Worm (Caenorhabditis elegans): Measurements from ENCODE around the gene Y56A3A.22.

Y56A3A.22 gene

DNA sequence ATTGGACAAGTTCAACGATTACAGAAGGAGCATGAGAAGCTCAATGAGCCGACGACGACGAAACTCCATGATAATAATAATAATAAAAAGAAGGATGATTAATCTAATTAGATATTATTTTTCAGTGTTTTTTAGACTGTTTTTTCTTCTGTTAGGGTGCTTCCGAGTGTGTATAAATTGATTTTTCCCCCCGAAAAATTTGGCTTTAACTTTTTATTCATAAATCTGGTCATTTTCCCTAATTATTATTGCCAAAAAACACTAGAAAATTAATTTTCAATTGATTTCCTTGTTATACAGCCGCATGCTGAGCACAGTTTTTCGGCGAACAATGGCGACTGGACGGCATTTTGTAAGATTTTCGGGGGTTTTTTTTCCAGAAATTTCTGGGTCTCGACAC lies 2.1 kb downstream of the Y56A3A.22 start, which contains the start of gene nft-1:
Gene nft-1, plus strand, starts transcription at position 301 of the 400 bp plus-strand sequence.
- TF ChIP-seq scrt-1 (GFP tag; IDR thresholded peaks at IDR 0.05) (no peak), F13C5.2 (tag; optimal IDR thresholded peaks at IDR 0.05) (no peak), ceh-13 (GFP tag; optimal IDR thresholded peaks at IDR 0.05) (no peak), pes-1 (GFP tag; IDR thresholded peaks at IDR 0.05) (no peak), tra-4 (tag; optimal IDR thresholded peaks at IDR 0.05) (no peak), B0310.2 (tag; optimal IDR thresholded peaks at IDR 0.05) (no peak), ama-1 (optimal IDR thresholded peaks at IDR 0.05) (no peak), flt-1 (GFP tag; IDR thresholded peaks at IDR 0.05) (no peak), tbx-37 (GFP tag; conservative IDR thresholded peaks at IDR 0.05) (no peak), ets-7 (tag; optimal IDR thresholded peaks at IDR 0.05) (no peak), tbx-11 (GFP tag; IDR thresholded peaks at IDR 0.05) (no peak), aly-1 (tag; optimal IDR thresholded peaks at IDR 0.05) (no peak), hmg-4 (GFP tag; optimal IDR thresholded peaks at IDR 0.05) (no peak), hmbx-1 (tag; optimal IDR thresholded peaks at IDR 0.05) (no peak), ceh-36 (tag; optimal IDR thresholded peaks at IDR 0.05) (no peak)

DNA sequence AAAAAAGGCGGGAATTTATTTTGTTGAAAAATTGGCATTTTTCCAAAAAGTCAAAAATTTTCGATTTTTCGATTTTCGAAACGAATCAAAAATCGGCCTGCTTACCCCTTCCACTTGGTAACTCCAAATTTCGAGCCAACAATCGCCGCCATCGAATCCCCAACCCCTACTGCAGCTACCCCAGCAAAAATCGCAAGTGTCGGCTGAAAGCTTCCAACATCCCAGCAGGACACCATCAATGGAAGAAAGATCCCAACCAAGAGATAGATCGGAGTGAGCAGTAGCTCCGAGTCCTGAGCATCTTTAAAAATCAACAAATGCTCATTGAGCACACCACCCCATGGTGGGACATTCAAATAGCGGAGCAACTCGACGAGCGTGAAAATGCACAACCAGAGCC lies 9.4 kb downstream of the Y56A3A.22 start:
- TF ChIP-seq hmg-4 (GFP tag; optimal IDR thresholded peaks at IDR 0.05), result no peak
- no peak for TF ChIP-seq scrt-1 (GFP tag; IDR thresholded peaks at IDR 0.05)
- no peak for TF ChIP-seq ets-7 (tag; optimal IDR thresholded peaks at IDR 0.05)
- TF ChIP-seq ceh-36 (tag; optimal IDR thresholded peaks at IDR 0.05), result no peak
- no peak for TF ChIP-seq hnd-1 (tag; optimal IDR thresholded peaks at IDR 0.05)
- TF ChIP-seq flt-1 (GFP tag; IDR thresholded peaks at IDR 0.05), result no peak
- TF ChIP-seq tra-4 (tag; optimal IDR thresholded peaks at IDR 0.05), result no peak
- TF ChIP-seq sea-1 (GFP tag; conservative IDR thresholded peaks at IDR 0.05), result no peak
- no peak for TF ChIP-seq ama-1 (optimal IDR thresholded peaks at IDR 0.05)

DNA sequence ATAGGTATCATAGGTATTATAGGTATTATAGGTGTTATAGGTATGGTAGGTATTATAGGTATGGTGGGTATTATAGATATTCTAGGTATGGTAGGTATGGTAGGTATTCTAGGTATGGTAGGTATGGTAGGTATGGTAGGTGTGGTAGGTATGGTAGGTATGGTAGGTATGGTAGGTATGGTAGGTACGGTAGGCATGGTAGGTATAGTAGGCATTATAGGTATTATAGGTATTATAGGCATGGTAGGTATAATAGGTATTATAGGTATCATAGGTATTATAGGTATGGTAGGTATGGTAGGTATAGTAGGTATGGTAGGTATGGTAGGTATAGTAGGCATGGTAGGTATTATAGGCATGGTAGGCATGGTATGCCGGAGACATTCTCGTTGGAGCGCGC lies 10.5 kb downstream of the Y56A3A.22 start:
- TF ChIP-seq sea-1 (GFP tag; conservative IDR thresholded peaks at IDR 0.05), result peak; percentile 48; the same call in 1 of the 2 replicates
- TF ChIP-seq tbx-37 (GFP tag; conservative IDR thresholded peaks at IDR 0.05), result peak; percentile 18; the same call in 1 of the 2 replicates
- TF ChIP-seq hnd-1 (tag; optimal IDR thresholded peaks at IDR 0.05), result no peak
- no peak for TF ChIP-seq tra-4 (tag; optimal IDR thresholded peaks at IDR 0.05)
- no peak for TF ChIP-seq aly-1 (tag; optimal IDR thresholded peaks at IDR 0.05)
- no peak for TF ChIP-seq ets-7 (tag; optimal IDR thresholded peaks at IDR 0.05)
- TF ChIP-seq tbx-11 (GFP tag; IDR thresholded peaks at IDR 0.05), result no peak; the same call in 1 of the 2 replicates

DNA sequence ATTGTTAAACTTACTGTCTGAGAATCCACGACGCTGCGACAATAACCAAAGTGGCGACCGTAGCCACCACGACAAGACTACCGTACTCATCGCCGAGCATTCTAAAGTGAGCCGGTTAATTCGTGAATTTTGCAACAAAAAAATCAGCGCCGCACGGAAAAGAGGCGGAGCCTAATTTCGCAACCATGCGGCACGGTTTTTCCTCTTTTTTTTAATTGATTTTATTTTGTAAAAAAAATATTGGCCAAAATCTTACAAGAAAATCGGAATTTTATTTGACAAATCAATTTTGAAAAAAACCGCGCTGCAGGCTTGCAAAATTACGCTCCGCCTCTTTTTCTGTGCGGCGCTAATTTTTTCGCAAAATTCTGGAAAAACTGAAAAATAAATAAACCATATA lies 12.0 kb downstream of the Y56A3A.22 start, which contains the start of gene dolk-1:
Gene dolk-1, minus strand, starts transcription at position 101 of the 400 bp plus-strand sequence.
- TF ChIP-seq ama-1 (optimal IDR thresholded peaks at IDR 0.05) (no peak), sea-1 (GFP tag; conservative IDR thresholded peaks at IDR 0.05) (no peak)

DNA sequence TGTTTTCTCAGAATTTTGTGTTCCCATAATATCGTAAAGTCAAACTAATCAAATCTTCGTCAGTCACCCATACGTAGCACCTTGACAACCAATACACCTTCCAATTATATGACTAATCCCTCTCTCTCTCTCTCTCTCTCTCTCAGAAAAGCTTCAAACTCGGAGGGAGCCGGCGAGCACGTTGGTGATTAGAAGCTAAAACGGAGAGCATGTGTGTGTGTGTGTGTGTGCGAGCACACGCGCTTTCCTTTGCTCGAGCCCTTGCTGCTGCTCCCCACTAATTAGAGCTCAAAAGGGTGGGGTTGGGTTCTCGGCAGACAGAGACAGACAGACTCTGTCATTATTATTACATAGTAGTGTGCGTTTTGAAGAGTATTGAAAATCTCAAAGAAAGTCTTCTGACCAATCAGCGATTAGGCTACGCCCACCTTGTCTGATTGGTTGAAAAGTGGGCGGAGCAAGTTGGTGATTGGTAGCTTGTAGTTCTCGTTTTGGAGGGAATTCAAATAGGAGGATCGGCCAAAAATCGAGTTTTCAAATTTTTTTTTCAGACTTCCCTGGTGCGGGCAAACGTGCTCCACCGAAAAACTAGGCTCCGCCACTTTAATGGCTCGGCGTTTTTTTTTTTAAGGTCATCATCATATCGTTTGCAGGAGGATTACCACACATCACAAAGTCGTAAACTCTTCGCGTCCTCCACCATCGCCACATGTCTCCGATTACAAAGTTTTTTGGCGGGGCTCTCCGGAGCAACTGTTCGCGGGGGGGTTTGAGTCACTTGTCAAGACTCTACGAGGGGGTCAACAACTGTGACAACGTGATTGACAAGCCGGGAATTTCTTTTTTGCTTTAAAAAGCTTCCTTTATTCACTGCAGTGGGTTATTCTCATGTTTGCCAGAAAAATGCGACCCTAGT lies 13.8 kb downstream of the Y56A3A.22 start:
- TF ChIP-seq aly-1 (tag; optimal IDR thresholded peaks at IDR 0.05) (peak; percentile 12), B0310.2 (tag; optimal IDR thresholded peaks at IDR 0.05) (no peak), tbx-11 (GFP tag; IDR thresholded peaks at IDR 0.05) (no peak), ets-7 (tag; optimal IDR thresholded peaks at IDR 0.05) (no peak), hmbx-1 (tag; optimal IDR thresholded peaks at IDR 0.05) (no peak), scrt-1 (GFP tag; IDR thresholded peaks at IDR 0.05) (no peak)

DNA sequence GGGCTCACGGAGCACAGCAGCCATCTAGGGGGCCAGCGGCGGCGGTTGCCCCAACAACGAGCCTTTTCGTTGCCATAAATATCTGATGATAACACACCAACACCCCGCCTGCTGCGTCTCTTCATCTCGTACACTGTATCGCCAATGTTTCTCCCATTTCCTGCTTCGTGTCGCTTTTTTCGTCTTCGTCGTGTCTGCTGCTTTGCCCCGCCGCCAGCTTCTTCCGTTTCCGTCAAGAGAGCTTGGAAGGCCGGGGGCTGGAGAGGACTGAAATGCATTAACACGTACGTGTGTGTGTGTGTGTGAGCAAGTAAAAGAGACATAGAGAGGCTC lies 14.4 kb downstream of the Y56A3A.22 start:
- TF ChIP-seq hmg-4 (GFP tag; optimal IDR thresholded peaks at IDR 0.05) (peak; percentile 27), scrt-1 (GFP tag; IDR thresholded peaks at IDR 0.05) (peak; percentile 43; the same call in 1 of the 2 replicates), B0310.2 (tag; optimal IDR thresholded peaks at IDR 0.05) (no peak)

DNA sequence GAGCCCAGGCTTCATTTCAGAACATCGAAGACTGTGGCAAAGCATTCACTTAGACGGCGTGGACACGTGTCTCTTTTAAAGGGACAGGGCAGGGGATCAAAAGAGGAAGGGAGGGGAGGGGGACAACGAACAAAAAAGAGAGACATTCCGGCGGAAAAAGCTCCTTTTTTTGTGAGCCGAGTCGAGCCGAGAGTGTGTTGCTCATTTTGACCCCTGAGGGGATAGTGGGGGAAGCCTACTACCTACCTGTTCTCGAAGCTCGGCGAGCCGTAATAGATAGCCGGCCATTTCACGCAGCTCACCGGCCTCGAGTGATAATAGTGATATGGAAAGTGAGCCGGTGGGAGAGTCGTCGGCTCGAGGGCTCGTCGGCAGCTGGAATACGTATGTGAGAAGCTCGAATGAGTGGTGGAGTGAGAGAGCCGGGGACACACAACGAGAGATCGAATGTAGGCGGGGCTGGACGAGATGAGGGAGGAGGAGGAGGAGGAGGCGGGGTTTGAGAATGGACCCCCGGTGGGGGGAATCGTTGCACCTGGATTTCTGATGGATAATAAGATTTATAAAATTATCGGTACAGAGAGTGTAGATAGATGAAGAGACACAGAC lies 15.3 kb downstream of the Y56A3A.22 start:
- TF ChIP-seq tra-4 (tag; optimal IDR thresholded peaks at IDR 0.05) (no peak), tbx-11 (GFP tag; IDR thresholded peaks at IDR 0.05) (no peak), flt-1 (GFP tag; IDR thresholded peaks at IDR 0.05) (no peak), ceh-36 (tag; optimal IDR thresholded peaks at IDR 0.05) (no peak), hmg-4 (GFP tag; optimal IDR thresholded peaks at IDR 0.05) (peak; percentile 8), ama-1 (optimal IDR thresholded peaks at IDR 0.05) (no peak), ets-7 (tag; optimal IDR thresholded peaks at IDR 0.05) (no peak), tbx-37 (GFP tag; conservative IDR thresholded peaks at IDR 0.05) (no peak)

DNA sequence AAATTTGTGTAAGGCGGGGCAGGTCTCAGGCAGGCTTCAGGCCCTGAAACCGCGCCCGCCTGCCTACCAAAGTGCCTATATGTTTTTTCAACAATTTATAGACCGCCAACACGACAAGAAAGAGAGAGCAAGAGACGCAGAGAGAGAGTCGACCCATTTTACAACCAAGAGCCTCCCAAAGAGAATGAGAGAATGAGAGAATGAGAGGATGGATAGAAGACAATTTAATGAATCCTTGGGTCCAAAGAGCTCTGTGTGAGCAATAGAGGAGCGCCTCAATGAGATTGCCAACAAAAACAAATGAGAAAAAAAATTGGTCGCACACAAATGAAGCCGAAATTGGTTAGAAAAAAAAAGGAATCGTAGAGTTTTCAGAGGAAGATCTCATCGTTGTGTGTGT lies 16.4 kb downstream of the Y56A3A.22 start:
- TF ChIP-seq scrt-1 (GFP tag; IDR thresholded peaks at IDR 0.05) (no peak), ama-1 (optimal IDR thresholded peaks at IDR 0.05) (no peak), pes-1 (GFP tag; IDR thresholded peaks at IDR 0.05) (no peak), aly-1 (tag; optimal IDR thresholded peaks at IDR 0.05) (no peak), F13C5.2 (tag; optimal IDR thresholded peaks at IDR 0.05) (no peak), ets-7 (tag; optimal IDR thresholded peaks at IDR 0.05) (no peak), tra-4 (tag; optimal IDR thresholded peaks at IDR 0.05) (no peak), sea-1 (GFP tag; conservative IDR thresholded peaks at IDR 0.05) (no peak), ceh-36 (tag; optimal IDR thresholded peaks at IDR 0.05) (no peak), hmbx-1 (tag; optimal IDR thresholded peaks at IDR 0.05) (no peak), ceh-13 (GFP tag; optimal IDR thresholded peaks at IDR 0.05) (no peak), flt-1 (GFP tag; IDR thresholded peaks at IDR 0.05) (no peak), tbx-11 (GFP tag; IDR thresholded peaks at IDR 0.05) (no peak), hnd-1 (tag; optimal IDR thresholded peaks at IDR 0.05) (no peak), hmg-4 (GFP tag; optimal IDR thresholded peaks at IDR 0.05) (no peak), B0310.2 (tag; optimal IDR thresholded peaks at IDR 0.05) (no peak), tbx-37 (GFP tag; conservative IDR thresholded peaks at IDR 0.05) (no peak)
